Worm (Caenorhabditis elegans) whole organism, mixed stage, embryonic: ENCODE measurements around the gene pad-2.
A peak's percentile ranks its signal among the peaks of the same experiment; 100 is the strongest.
"Not testable (repeated sequence)": the region's sequence is repeated elsewhere in the genome, so short reads cannot be mapped to it uniquely, and the experiment has no call there.

Source experiments
- M03D4.4 ChIP-seq: sonication (generic microtip); optimal IDR thresholded peaks from 2 replicates; lab custom pipeline; 2017; ENCODE audit warnings: mild to moderate bottlenecking, missing genetic modification characterization, missing compliant biosample characterization
- bed-3 ChIP-seq: fragments of 200-800 bp; sonication (Bioruptor generic); optimal IDR thresholded peaks from 3 replicates; lab custom pipeline; 2018; ENCODE audit warnings: mild to moderate bottlenecking, missing genetic modification characterization, moderate library complexity, missing compliant biosample characterization
- blmp-1 ChIP-seq: fragments of 150-350 bp; optimal IDR thresholded peaks from 2 replicates; lab custom pipeline; 2014; ENCODE audit warnings: missing biosample characterization, missing genetic modification characterization
- ceh-39 ChIP-seq: fragments of 150-350 bp; optimal IDR thresholded peaks from 2 replicates; lab custom pipeline; 2014; ENCODE audit warnings: missing biosample characterization, missing genetic modification characterization
- ceh-43 ChIP-seq: fragments of 200-800 bp; sonication (Bioruptor generic); optimal IDR thresholded peaks from 2 replicates; lab custom pipeline; 2018; ENCODE audit warnings: mild to moderate bottlenecking, missing genetic modification characterization, moderate library complexity, missing compliant biosample characterization
- ceh-83 ChIP-seq: fragments of 200-800 bp; sonication (Bioruptor generic); optimal IDR thresholded peaks from 2 replicates; lab custom pipeline; 2018; ENCODE audit warnings: mild to moderate bottlenecking, missing genetic modification characterization, missing compliant biosample characterization
- ces-1 ChIP-seq: fragments of 150-350 bp; optimal IDR thresholded peaks from 2 replicates; lab custom pipeline; 2014; ENCODE audit warnings: missing biosample characterization, missing genetic modification reagents, missing genetic modification characterization
- cnd-1 ChIP-seq: fragments of 200-800 bp; sonication (Bioruptor generic); optimal IDR thresholded peaks from 2 replicates; lab custom pipeline; 2018; ENCODE audit warnings: mild to moderate bottlenecking, missing genetic modification characterization, missing compliant biosample characterization
- drap-1 ChIP-seq: fragments of 200-800 bp; sonication (Bioruptor generic); optimal IDR thresholded peaks from 3 replicates; lab custom pipeline; 2018; ENCODE audit warnings: mild to moderate bottlenecking, missing genetic modification characterization, missing compliant biosample characterization
- elt-1 ChIP-seq: sonication (generic microtip); optimal IDR thresholded peaks from 2 replicates; lab custom pipeline; 2017; ENCODE audit warnings: missing genetic modification characterization, mild to moderate bottlenecking, missing compliant biosample characterization, antibody characterized with exemption, moderate library complexity, borderline replicate concordance; ENCODE audit not compliant: insufficient read depth
- elt-3 ChIP-seq: fragments of 150-350 bp; optimal IDR thresholded peaks from 2 replicates; lab custom pipeline; 2014; ENCODE audit warnings: missing biosample characterization, missing genetic modification characterization
- flh-1 ChIP-seq: fragments of 200-800 bp; sonication (Bioruptor generic); optimal IDR thresholded peaks from 2 replicates; lab custom pipeline; 2018; ENCODE audit warnings: mild to moderate bottlenecking, missing genetic modification characterization, moderate library complexity, missing compliant biosample characterization
- hlh-1 ChIP-seq: fragments of 150-350 bp; optimal IDR thresholded peaks from 2 replicates; lab custom pipeline; 2014; ENCODE audit warnings: missing biosample characterization, missing genetic modification reagents, missing genetic modification characterization
- lin-13 ChIP-seq: fragments of 150-350 bp; optimal IDR thresholded peaks from 2 replicates; lab custom pipeline; 2014; ENCODE audit warnings: missing biosample characterization, missing genetic modification characterization
- lin-32 ChIP-seq: fragments of 200-800 bp; sonication (Bioruptor generic); optimal IDR thresholded peaks from 2 replicates; lab custom pipeline; 2018; ENCODE audit warnings: mild to moderate bottlenecking, missing genetic modification characterization, missing compliant biosample characterization
- lsy-2 ChIP-seq: fragments of 150-350 bp; optimal IDR thresholded peaks from 2 replicates; lab custom pipeline; 2014; ENCODE audit warnings: missing biosample characterization, missing genetic modification characterization
- mep-1 ChIP-seq: fragments of 150-350 bp; optimal IDR thresholded peaks from 2 replicates; lab custom pipeline; 2017; ENCODE audit warnings: missing biosample characterization, missing genetic modification reagents, missing genetic modification characterization, inconsistent platforms
- mls-2 ChIP-seq: sonication (generic microtip); optimal IDR thresholded peaks from 2 replicates; lab custom pipeline; 2016; ENCODE audit warnings: mild to moderate bottlenecking, missing genetic modification characterization, moderate library complexity, missing compliant biosample characterization
- nhr-12 ChIP-seq: fragments of 150-350 bp; optimal IDR thresholded peaks from 2 replicates; lab custom pipeline; 2014; ENCODE audit warnings: missing biosample characterization, missing genetic modification characterization
- nhr-2 ChIP-seq: fragments of 150-350 bp; optimal IDR thresholded peaks from 2 replicates; lab custom pipeline; 2014; ENCODE audit warnings: missing biosample characterization, missing genetic modification characterization
- nhr-237 ChIP-seq: fragments of 150-350 bp; optimal IDR thresholded peaks from 2 replicates; lab custom pipeline; 2014; ENCODE audit warnings: missing biosample characterization, missing genetic modification characterization
- nhr-28 ChIP-seq: fragments of 150-350 bp; optimal IDR thresholded peaks from 2 replicates; lab custom pipeline; 2014; ENCODE audit warnings: missing biosample characterization, missing genetic modification characterization
- nhr-76 ChIP-seq: sonication (generic microtip); optimal IDR thresholded peaks from 2 replicates; lab custom pipeline; 2017; ENCODE audit warnings: missing biosample characterization, missing genetic modification characterization
- pha-4 ChIP-seq: fragments of 150-350 bp; optimal IDR thresholded peaks from 2 replicates; lab custom pipeline; 2018; ENCODE audit warnings: missing biosample characterization, missing genetic modification reagents, missing genetic modification characterization
- sem-2 ChIP-seq: fragments of 200-800 bp; sonication (Bioruptor generic); optimal IDR thresholded peaks from 2 replicates; lab custom pipeline; 2018; ENCODE audit warnings: mild to moderate bottlenecking, missing genetic modification characterization, missing compliant biosample characterization
- snpc-4 ChIP-seq: fragments of 150-350 bp; optimal IDR thresholded peaks from 2 replicates; lab custom pipeline; 2014; ENCODE audit warnings: missing biosample characterization, missing genetic modification characterization
- sptf-1 ChIP-seq: sonication (generic microtip); optimal IDR thresholded peaks from 2 replicates; lab custom pipeline; 2017; ENCODE audit warnings: mild to moderate bottlenecking, missing genetic modification characterization, moderate library complexity, missing compliant biosample characterization
- tbx-8 ChIP-seq: fragments of 200-800 bp; sonication (Bioruptor generic); optimal IDR thresholded peaks from 2 replicates; lab custom pipeline; 2018; ENCODE audit warnings: mild to moderate bottlenecking, missing genetic modification characterization, moderate library complexity, missing compliant biosample characterization
- unc-120 ChIP-seq: sonication (generic microtip); optimal IDR thresholded peaks from 2 replicates; lab custom pipeline; 2017; ENCODE audit warnings: missing genetic modification characterization, missing compliant biosample characterization; ENCODE audit not compliant: poor library complexity, severe bottlenecking
- unc-39 ChIP-seq: fragments of 150-350 bp; optimal IDR thresholded peaks from 2 replicates; lab custom pipeline; 2014; ENCODE audit warnings: missing biosample characterization, missing genetic modification characterization
- unc-62 ChIP-seq: fragments of 150-350 bp; optimal IDR thresholded peaks from 2 replicates; lab custom pipeline; 2014; ENCODE audit warnings: missing biosample characterization, missing genetic modification reagents, missing genetic modification characterization
- zip-8 ChIP-seq: fragments of 150-350 bp; optimal IDR thresholded peaks from 2 replicates; lab custom pipeline; 2014; ENCODE audit warnings: missing biosample characterization, missing genetic modification characterization
- ztf-11 ChIP-seq: fragments of 150-350 bp; optimal IDR thresholded peaks from 2 replicates; lab custom pipeline; 2014; ENCODE audit warnings: missing biosample characterization, missing genetic modification characterization

Gene pad-2

ce11 chrIII:10258641-10259040, 20.3 kb upstream of the pad-2 start, which contains the start of gene rip-1:
Gene rip-1, minus strand, starts transcription at chrIII:10258741.
- TF ChIP-seq unc-120 (tag; lab: Kevin White, UChicago) (no peak), lin-32 (GFP tag; lab: Kevin White, UChicago) (no peak), drap-1 (no peak)

- no peak for TF ChIP-seq ceh-39 (tag; lab: Kevin White, UChicago)
- TF ChIP-seq nhr-28: no peak
- TF ChIP-seq zip-8 (tag; lab: Kevin White, UChicago): peak; percentile 49
- TF ChIP-seq drap-1: no peak
- TF ChIP-seq nhr-237 (tag; lab: Kevin White, UChicago): no peak
- TF ChIP-seq elt-1 (tag; lab: Kevin White, UChicago): no peak
- no peak for TF ChIP-seq M03D4.4 (tag; lab: Kevin White, UChicago)
- no peak for TF ChIP-seq lin-13 (tag; lab: Kevin White, UChicago)
Measured at ce11 chrIII:10261256-10261655, 17.7 kb upstream of the pad-2 start.

DNA sequence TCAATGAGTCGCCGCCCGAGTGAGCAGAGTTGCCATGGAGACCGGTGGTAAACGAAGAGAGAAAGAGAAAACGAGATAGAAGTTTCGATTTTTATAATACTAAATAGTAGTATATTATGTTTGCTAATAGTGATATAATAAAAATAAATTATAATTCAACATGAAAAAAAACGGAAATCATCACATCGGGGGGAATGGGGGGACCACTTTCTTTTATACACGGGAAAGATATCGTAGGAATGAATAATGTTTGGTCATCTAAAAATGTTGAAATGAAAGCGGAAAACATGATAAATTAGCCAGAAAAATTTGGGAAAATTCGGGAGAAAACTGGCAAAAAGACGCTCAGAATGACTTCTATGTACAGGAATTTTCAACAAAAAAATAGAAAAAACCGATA, 17.2 kb upstream of the pad-2 start, which contains the start of gene bbs-5:
TSS of gene bbs-5 (minus strand) at position 101 of the 400 bp plus-strand sequence.
- TF ChIP-seq sem-2 (GFP tag; lab: Kevin White, UChicago): no peak
- no peak for TF ChIP-seq bed-3 (GFP tag; lab: Kevin White, UChicago)
- TF ChIP-seq nhr-12 (tag; lab: Kevin White, UChicago): no peak
- no peak for TF ChIP-seq pha-4 (tag; lab: Kevin White, UChicago)
- no peak for TF ChIP-seq elt-1 (tag; lab: Kevin White, UChicago)
- TF ChIP-seq ces-1 (GFP tag; lab: Kevin White, UChicago): no peak
- TF ChIP-seq lsy-2: no peak
- TF ChIP-seq elt-3 (tag; lab: Kevin White, UChicago): no peak
- TF ChIP-seq ceh-43 (GFP tag; lab: Kevin White, UChicago): no peak
- no peak for TF ChIP-seq drap-1
- no peak for TF ChIP-seq nhr-76
- TF ChIP-seq flh-1 (GFP tag; lab: Kevin White, UChicago): no peak
- TF ChIP-seq nhr-2 (tag; lab: Kevin White, UChicago): no peak
- no peak for TF ChIP-seq lin-13 (tag; lab: Kevin White, UChicago)
- no peak for TF ChIP-seq mls-2 (tag; lab: Kevin White, UChicago)
- no peak for TF ChIP-seq nhr-28
- TF ChIP-seq hlh-1 (tag; lab: Kevin White, UChicago): no peak

- not testable (repeated sequence) for TF ChIP-seq unc-62 (GFP tag; lab: Kevin White, UChicago); lin-13 (tag; lab: Kevin White, UChicago); sem-2 (GFP tag; lab: Kevin White, UChicago)
- TF ChIP-seq, all 35 proteins: peak for 0; not testable (repeated sequence) for 35
Measured at ce11 chrIII:10266824-10267223, 12.1 kb upstream of the pad-2 start, which contains the start of gene inpp-4B. Gene inpp-4B, minus strand, starts transcription at chrIII:10266877.

ce11 chrIII:10270778-10271307, 8.1 kb upstream of the pad-2 start, which contains the start of gene cnk-1:
Gene cnk-1, plus strand, starts transcription at chrIII:10271257.
- no peak for TF ChIP-seq unc-62 (GFP tag; lab: Kevin White, UChicago)
- TF ChIP-seq elt-1 (tag; lab: Kevin White, UChicago): no peak
- TF ChIP-seq ztf-11: no peak
- no peak for TF ChIP-seq zip-8 (tag; lab: Kevin White, UChicago)
- no peak for TF ChIP-seq nhr-2 (tag; lab: Kevin White, UChicago)
- TF ChIP-seq bed-3 (GFP tag; lab: Kevin White, UChicago): no peak
- TF ChIP-seq ces-1 (GFP tag; lab: Kevin White, UChicago): peak; percentile 10
- no peak for TF ChIP-seq ceh-43 (GFP tag; lab: Kevin White, UChicago)
- TF ChIP-seq ceh-83 (GFP tag; lab: Kevin White, UChicago): no peak
- TF ChIP-seq snpc-4 (tag; lab: Kevin White, UChicago): no peak
- TF ChIP-seq elt-3 (tag; lab: Kevin White, UChicago): no peak
- TF ChIP-seq flh-1 (GFP tag; lab: Kevin White, UChicago): no peak
- no peak for TF ChIP-seq nhr-76
- no peak for TF ChIP-seq blmp-1 (tag; lab: Kevin White, UChicago)
- TF ChIP-seq lin-32 (GFP tag; lab: Kevin White, UChicago): no peak
- TF ChIP-seq ceh-39 (tag; lab: Kevin White, UChicago): peak; percentile 11
- TF ChIP-seq unc-120 (tag; lab: Kevin White, UChicago): no peak
- peak; percentile 17 for TF ChIP-seq pha-4 (tag; lab: Kevin White, UChicago)
- TF ChIP-seq M03D4.4 (tag; lab: Kevin White, UChicago): no peak
- no peak for TF ChIP-seq nhr-28
- peak; percentile 5 for TF ChIP-seq drap-1
- TF ChIP-seq cnd-1 (tag; lab: Kevin White, UChicago): no peak
- no peak for TF ChIP-seq unc-39 (tag; lab: Kevin White, UChicago)
- peak; percentile 13 for TF ChIP-seq mls-2 (tag; lab: Kevin White, UChicago)
- no peak for TF ChIP-seq sem-2 (GFP tag; lab: Kevin White, UChicago)
- TF ChIP-seq sptf-1: peak; percentile 41
- no peak for TF ChIP-seq tbx-8 (GFP tag; lab: Kevin White, UChicago)
- peak; percentile 22 for TF ChIP-seq lsy-2
- TF ChIP-seq mep-1: peak; percentile 13
- TF ChIP-seq lin-13 (tag; lab: Kevin White, UChicago): no peak
- no peak for TF ChIP-seq nhr-12 (tag; lab: Kevin White, UChicago)
- TF ChIP-seq nhr-237 (tag; lab: Kevin White, UChicago): no peak
